Fruit fly (Drosophila melanogaster): ENCODE data around the gene CG4360.

The CG4360 gene

DNA sequence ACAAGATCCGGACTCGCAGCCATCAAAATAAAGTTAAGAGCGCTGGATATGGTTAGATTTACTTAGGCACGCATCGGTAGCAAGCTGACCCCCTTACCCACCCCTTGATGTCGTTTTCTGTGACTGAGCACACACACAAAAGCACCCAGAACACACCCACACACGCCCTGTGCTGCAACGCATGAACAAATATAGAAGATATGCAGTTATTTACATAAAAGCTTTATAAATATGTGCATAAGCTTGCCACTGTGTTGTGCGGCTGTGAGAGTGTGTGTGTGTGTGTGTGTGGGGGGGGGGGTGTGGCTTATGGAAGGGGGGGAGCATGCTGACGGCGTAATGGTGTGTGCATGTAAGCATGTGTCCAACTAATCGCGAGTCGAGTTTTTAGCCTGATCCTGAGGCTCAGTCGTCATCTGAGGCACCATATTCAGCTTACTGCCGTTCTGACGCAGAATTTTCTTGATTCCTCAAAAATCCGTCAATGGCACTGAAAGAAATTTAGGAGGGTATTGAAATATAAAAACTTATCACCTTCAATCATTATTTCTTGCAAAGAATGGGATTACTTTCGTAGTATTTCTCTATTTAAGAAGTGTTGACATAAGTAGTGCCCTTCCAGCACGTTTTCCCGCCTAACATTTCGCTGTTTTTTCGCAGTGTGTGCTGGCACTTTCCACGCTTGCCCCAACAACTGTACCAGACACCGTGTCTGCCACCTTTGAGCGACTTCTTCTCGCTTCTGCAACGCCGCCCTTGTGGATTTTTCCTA, 41.9 kb downstream of the CG4360 start (continued):
- TF ChIP-seq ken (GFP tag; IDR thresholded peaks at IDR 0.05) (peak; percentile 76), ham (GFP tag; IDR thresholded peaks at IDR 0.05) (no peak), Lpt (GFP tag; optimal IDR thresholded peaks at IDR 0.05) (no peak), HmgZ (tag; optimal IDR thresholded peaks at IDR 0.05) (peak; percentile 22), bsh (GFP tag; optimal IDR thresholded peaks at IDR 0.05) (peak; percentile 11 to 90), wek (GFP tag; optimal IDR thresholded peaks at IDR 0.05) (peak; percentile 77), Dll (GFP tag; IDR thresholded peaks at IDR 0.05; ENCODE audit: partially characterized antibody) (no peak), pan (optimal IDR thresholded peaks at IDR 0.05) (no peak), pan (GFP tag; optimal IDR thresholded peaks at IDR 0.05 in 1 of 2, IDR thresholded peaks at IDR 0.05 in 1 of 2) (no peak), CG17612 (GFP tag; IDR thresholded peaks at IDR 0.05) (no peak), CG13624 (GFP tag; optimal IDR thresholded peaks at IDR 0.05) (no peak), Spps (tag; optimal IDR thresholded peaks at IDR 0.05) (peak; percentile 58), nmo (GFP tag; optimal IDR thresholded peaks at IDR 0.05) (peak; percentile 9), corto (GFP tag; optimal IDR thresholded peaks at IDR 0.05) (no peak), CG8478 (optimal IDR thresholded peaks at IDR 0.05) (no peak), CG2678 (tag; optimal IDR thresholded peaks at IDR 0.05) (peak; percentile 39), otp (GFP tag; IDR thresholded peaks at IDR 0.05) (peak; percentile 85), trem (tag; optimal IDR thresholded peaks at IDR 0.05) (no peak), TFAM (GFP tag; optimal IDR thresholded peaks at IDR 0.05) (peak; percentile 26), CG43689 (GFP tag; IDR thresholded peaks at IDR 0.05) (peak; percentile 51), CG17568 (GFP tag; optimal IDR thresholded peaks at IDR 0.05) (peak; percentile 43), tll (GFP tag; optimal IDR thresholded peaks at IDR 0.05) (no peak), CG9876 (GFP tag; optimal IDR thresholded peaks at IDR 0.05) (peak; percentile 49), NC2α (GFP tag; optimal IDR thresholded peaks at IDR 0.05) (peak; percentile 65), Hr78 (GFP tag; optimal IDR thresholded peaks at IDR 0.05) (peak in 1 of 2 experiments; percentile 43), CG11093 (GFP tag; IDR thresholded peaks at IDR 0.05) (peak; percentile 45; the same call in 1 of the 3 replicates), Fer2 (tag; optimal IDR thresholded peaks at IDR 0.05) (no peak), onecut (GFP tag; IDR thresholded peaks at IDR 0.05) (peak; percentile 48), gce (GFP tag; IDR thresholded peaks at IDR 0.05) (no peak), CG18764 (GFP tag; optimal IDR thresholded peaks at IDR 0.05) (peak; percentile 70), CG12942 (GFP tag; optimal IDR thresholded peaks at IDR 0.05) (peak; percentile 8), sd (tag; optimal IDR thresholded peaks at IDR 0.05) (no peak), D (optimal IDR thresholded peaks at IDR 0.05) (no peak), D (GFP tag; optimal IDR thresholded peaks at IDR 0.05) (peak; percentile 87), slbo (GFP tag; IDR thresholded peaks at IDR 0.05) (no peak), mirr (GFP tag; optimal IDR thresholded peaks at IDR 0.05) (no peak), CG3726 (GFP tag; IDR thresholded peaks at IDR 0.05) (0 out of 3 replicates have a peak, but pooled peaks have one; percentile 30), Antp (GFP tag; optimal IDR thresholded peaks at IDR 0.05) (peak; percentile 55), D19A (tag; optimal IDR thresholded peaks at IDR 0.05) (peak; percentile 49), ase (GFP tag; IDR thresholded peaks at IDR 0.05) (0 out of 3 replicates have a peak, but pooled peaks have one; percentile 25), E2f1 (GFP tag; IDR thresholded peaks at IDR 0.05) (peak; percentile 45; the same call in 1 of the 2 replicates)

All from whole organism, embryonic.